Worm (Caenorhabditis elegans) whole organism, L2 larva: ENCODE measurements around the gene pigt-1.

Experiments
- Y55F3AM.14 ChIP-seq: fragments of 200-800 bp; sonication (Bioruptor generic); optimal IDR thresholded peaks from 2 replicates; lab custom pipeline; 2018; ENCODE audit warnings: mild to moderate bottlenecking, missing genetic modification characterization, missing compliant biosample characterization
- ZK546.5 ChIP-seq: sonication (generic microtip); optimal IDR thresholded peaks from 2 replicates; lab custom pipeline; 2017; ENCODE audit warnings: missing biosample characterization, missing genetic modification characterization
- alr-1 ChIP-seq: fragments of 150-350 bp; optimal IDR thresholded peaks from 2 replicates; lab custom pipeline; 2014; ENCODE audit warnings: missing biosample characterization, missing genetic modification characterization
- aly-2 ChIP-seq: fragments of 150-350 bp; optimal IDR thresholded peaks from 2 replicates; lab custom pipeline; 2014; ENCODE audit warnings: missing biosample characterization, missing genetic modification characterization
- blmp-1 ChIP-seq: sonication (generic microtip); optimal IDR thresholded peaks from 2 replicates; lab custom pipeline; 2017; ENCODE audit warnings: missing genetic modification characterization, mild to moderate bottlenecking, missing compliant biosample characterization, antibody characterized with exemption, moderate library complexity; ENCODE audit not compliant: insufficient read depth
- ceh-16 ChIP-seq: fragments of 150-350 bp; optimal IDR thresholded peaks from 2 replicates; lab custom pipeline; 2014; ENCODE audit warnings: missing biosample characterization, missing genetic modification characterization
- ceh-82 ChIP-seq: fragments of 150-350 bp; optimal IDR thresholded peaks from 2 replicates; lab custom pipeline; 2014; ENCODE audit warnings: missing biosample characterization, missing genetic modification characterization
- crh-2 ChIP-seq: sonication (generic microtip); optimal IDR thresholded peaks from 2 replicates; lab custom pipeline; 2017; ENCODE audit warnings: missing biosample characterization, missing genetic modification characterization
- dmd-4 ChIP-seq: sonication (generic microtip); optimal IDR thresholded peaks from 2 replicates; lab custom pipeline; 2017; ENCODE audit warnings: missing biosample characterization, missing genetic modification characterization
- egl-27 ChIP-seq: sonication (generic microtip); optimal IDR thresholded peaks from 3 replicates; lab custom pipeline; 2017; ENCODE audit warnings: missing biosample characterization, missing genetic modification reagents, missing genetic modification characterization
- elt-1 ChIP-seq: fragments of 150-350 bp; optimal IDR thresholded peaks from 2 replicates; lab custom pipeline; 2014; ENCODE audit warnings: missing biosample characterization, missing genetic modification characterization
- elt-3 ChIP-seq: sonication (generic microtip); optimal IDR thresholded peaks from 2 replicates; lab custom pipeline; 2017; ENCODE audit warnings: missing biosample characterization, missing genetic modification characterization
- lin-39 ChIP-seq: fragments of 150-350 bp; optimal IDR thresholded peaks from 2 replicates; lab custom pipeline; 2014; ENCODE audit warnings: missing biosample characterization, missing genetic modification reagents, missing genetic modification characterization
- lsy-2 ChIP-seq, 2 experiments: fragments of 150-350 bp in 1 of 2; sonication (generic microtip) in 1 of 2; optimal IDR thresholded peaks; 2 replicates each; lab custom pipeline; 2014 to 2017; ENCODE audit warnings: missing biosample characterization in 2 of 2, missing genetic modification characterization in 2 of 2
- mab-5 ChIP-seq: fragments of 150-350 bp; optimal IDR thresholded peaks from 2 replicates; lab custom pipeline; 2014; ENCODE audit warnings: missing biosample characterization, missing genetic modification characterization
- mbf-1 ChIP-seq: sonication (generic microtip); optimal IDR thresholded peaks from 2 replicates; lab custom pipeline; 2017; ENCODE audit warnings: missing biosample characterization, missing genetic modification characterization
- mdl-1 ChIP-seq, 2 experiments: fragments of 150-350 bp in 1 of 2; sonication (generic microtip) in 1 of 2; optimal IDR thresholded peaks; 2 replicates each; lab custom pipeline; 2017; ENCODE audit warnings: missing biosample characterization in 2 of 2, missing genetic modification characterization in 2 of 2
- nhr-10 ChIP-seq: sonication (generic microtip); optimal IDR thresholded peaks from 2 replicates; lab custom pipeline; 2017; ENCODE audit warnings: missing biosample characterization, missing genetic modification characterization
- nhr-11 ChIP-seq: fragments of 150-350 bp; optimal IDR thresholded peaks from 2 replicates; lab custom pipeline; 2014; ENCODE audit warnings: missing biosample characterization, missing genetic modification characterization
- nhr-12 ChIP-seq: fragments of 150-350 bp; optimal IDR thresholded peaks from 2 replicates; lab custom pipeline; 2014; ENCODE audit warnings: missing biosample characterization, missing genetic modification characterization
- nhr-129 ChIP-seq: fragments of 150-350 bp; optimal IDR thresholded peaks from 2 replicates; lab custom pipeline; 2014; ENCODE audit warnings: missing biosample characterization, missing genetic modification characterization
- nhr-21 ChIP-seq: fragments of 150-350 bp; optimal IDR thresholded peaks from 2 replicates; lab custom pipeline; 2014; ENCODE audit warnings: missing biosample characterization, missing genetic modification characterization
- nhr-23 ChIP-seq: fragments of 150-350 bp; optimal IDR thresholded peaks from 2 replicates; lab custom pipeline; 2014; ENCODE audit warnings: missing biosample characterization, missing genetic modification reagents, missing genetic modification characterization
- nhr-237 ChIP-seq: fragments of 150-350 bp; optimal IDR thresholded peaks from 2 replicates; lab custom pipeline; 2014; ENCODE audit warnings: missing biosample characterization, missing genetic modification characterization
- nhr-25 ChIP-seq: fragments of 150-350 bp; sonication (generic microtip); optimal IDR thresholded peaks from 3 replicates; lab custom pipeline; 2014; ENCODE audit warnings: missing biosample characterization, missing genetic modification characterization
- nhr-77 ChIP-seq: fragments of 150-350 bp; optimal IDR thresholded peaks from 2 replicates; lab custom pipeline; 2014; ENCODE audit warnings: missing biosample characterization, missing genetic modification characterization
- peb-1 ChIP-seq: fragments of 150-350 bp; optimal IDR thresholded peaks from 2 replicates; lab custom pipeline; 2014; ENCODE audit warnings: missing biosample characterization, missing genetic modification characterization
- skn-1 ChIP-seq: sonication (generic microtip); optimal IDR thresholded peaks from 2 replicates; lab custom pipeline; 2017; ENCODE audit warnings: missing biosample characterization, missing genetic modification characterization
- sma-3 ChIP-seq: sonication (generic microtip); optimal IDR thresholded peaks from 2 replicates; lab custom pipeline; 2016; ENCODE audit warnings: missing genetic modification reagents, missing genetic modification characterization, missing compliant biosample characterization
- snpc-4 ChIP-seq: fragments of 150-350 bp; optimal IDR thresholded peaks from 2 replicates; lab custom pipeline; 2014; ENCODE audit warnings: missing biosample characterization, missing genetic modification characterization
- unc-39 ChIP-seq: fragments of 150-350 bp; optimal IDR thresholded peaks from 2 replicates; lab custom pipeline; 2014; ENCODE audit warnings: missing biosample characterization, missing genetic modification characterization
- unc-55 ChIP-seq: fragments of 150-350 bp; sonication (generic microtip); optimal IDR thresholded peaks from 3 replicates; lab custom pipeline; 2014; ENCODE audit warnings: missing biosample characterization, missing genetic modification reagents, missing genetic modification characterization
- ztf-11 ChIP-seq: sonication (generic microtip); optimal IDR thresholded peaks from 2 replicates; lab custom pipeline; 2017; ENCODE audit warnings: missing biosample characterization, missing genetic modification characterization
- ztf-4 ChIP-seq: fragments of 150-350 bp; optimal IDR thresholded peaks from 2 replicates; lab custom pipeline; 2014; ENCODE audit warnings: missing biosample characterization, missing genetic modification characterization

The pigt-1 gene

ce11 chrV:10975091-10975490 lies 16.5 kb upstream of the pigt-1 start:
- TF ChIP-seq crh-2 (tag; lab: Kevin White, UChicago) (no peak), nhr-23 (tag; lab: Kevin White, UChicago) (no peak), lsy-2 (tag; optimal IDR thresholded peaks at IDR 0.05; lab: Kevin White, UChicago) (no peak), unc-55 (GFP tag; lab: Kevin White, UChicago) (no peak), nhr-11 (no peak), nhr-77 (tag; lab: Kevin White, UChicago) (no peak), elt-1 (no peak), nhr-129 (tag; lab: Kevin White, UChicago) (no peak), ZK546.5 (no peak), mbf-1 (tag; lab: Kevin White, UChicago) (no peak), nhr-12 (no peak), nhr-237 (tag; lab: Kevin White, UChicago) (no peak), dmd-4 (tag; lab: Kevin White, UChicago) (no peak), sma-3 (GFP tag; lab: Kevin White, UChicago) (no peak), mab-5 (tag; lab: Kevin White, UChicago) (no peak), nhr-21 (tag; lab: Kevin White, UChicago) (no peak), nhr-25 (tag; lab: Kevin White, UChicago) (no peak), blmp-1 (tag; lab: Kevin White, UChicago) (no peak)

ce11 chrV:10970930-10971329 lies 12.3 kb upstream of the pigt-1 start:
- TF ChIP-seq ztf-4 (tag; lab: Kevin White, UChicago), result no peak
- no peak for TF ChIP-seq snpc-4 (tag; lab: Kevin White, UChicago)
- no peak for TF ChIP-seq mbf-1 (tag; lab: Kevin White, UChicago)
- TF ChIP-seq nhr-237 (tag; lab: Kevin White, UChicago), result no peak
- no peak for TF ChIP-seq egl-27
- no peak for TF ChIP-seq skn-1
- TF ChIP-seq unc-55 (GFP tag; lab: Kevin White, UChicago), result no peak
- TF ChIP-seq peb-1 (tag; lab: Kevin White, UChicago), result no peak
- no peak for TF ChIP-seq unc-39 (tag; lab: Kevin White, UChicago)
- no peak for TF ChIP-seq nhr-10 (tag; lab: Kevin White, UChicago)
- no peak for TF ChIP-seq aly-2 (tag; lab: Kevin White, UChicago)
- TF ChIP-seq ztf-11 (tag; lab: Kevin White, UChicago), result no peak
- TF ChIP-seq lin-39 (tag; lab: Kevin White, UChicago), result no peak
- no peak for TF ChIP-seq ZK546.5
- no peak for TF ChIP-seq nhr-77 (tag; lab: Kevin White, UChicago)
- no peak for TF ChIP-seq ceh-16
- TF ChIP-seq, all 48 proteins: peak for 0

- no peak for TF ChIP-seq elt-3 (tag; lab: Kevin White, UChicago)
- no peak for TF ChIP-seq lsy-2 (tag; optimal IDR thresholded peaks at IDR 0.05; lab: Kevin White, UChicago)
- TF ChIP-seq skn-1, result no peak
- TF ChIP-seq crh-2 (tag; lab: Kevin White, UChicago), result no peak
- no peak for TF ChIP-seq mab-5 (tag; lab: Kevin White, UChicago)
- TF ChIP-seq mbf-1 (tag; lab: Kevin White, UChicago), result no peak
- no peak for TF ChIP-seq ztf-4 (tag; lab: Kevin White, UChicago)
- TF ChIP-seq ztf-11 (tag; lab: Kevin White, UChicago), result no peak
Observed at ce11 chrV:10970070-10970469, 11.4 kb upstream of the pigt-1 start, which contains the start of gene F17C11.22. Gene F17C11.22, minus strand, starts transcription at chrV:10970170.

- TF ChIP-seq Y55F3AM.14 (no peak), alr-1 (tag; lab: Kevin White, UChicago) (no peak), ceh-82 (no peak), mdl-1 (tag; optimal IDR thresholded peaks at IDR 0.05; lab: Kevin White, UChicago) (no peak), ztf-4 (tag; lab: Kevin White, UChicago) (no peak), elt-3 (tag; lab: Kevin White, UChicago) (no peak), ceh-16 (no peak), skn-1 (no peak), nhr-77 (tag; lab: Kevin White, UChicago) (no peak), unc-55 (GFP tag; lab: Kevin White, UChicago) (no peak), nhr-129 (tag; lab: Kevin White, UChicago) (no peak)
Observed at ce11 chrV:10967594-10968273, 9.1 kb upstream of the pigt-1 start.
